Worm (Caenorhabditis elegans): ENCODE measurements around the gene cln-3.3.

- TF ChIP-seq him-1 (tag; optimal IDR thresholded peaks at IDR 0.05) (no peak), dao-5 (tag; optimal IDR thresholded peaks at IDR 0.05) (no peak), W03F9.2 (tag; optimal IDR thresholded peaks at IDR 0.05) (no peak)
Measured at ce11 chrV:8686764-8687163, 3.9 kb downstream of the cln-3.3 start, which contains the start of gene ZC190.7.

Data from whole organism, L4/young adult.